Fruit fly (Drosophila melanogaster) S2 (cell line): Measurements from ENCODE around the gene Vha100-1.

ENCODE experiments used
- CG8478 ChIP-seq: fragments of >200 bp; optimal IDR thresholded peaks from 2 replicates; lab custom pipeline; 2018
- CTCF ChIP-seq, 2 experiments: fragments of >200 bp; optimal IDR thresholded peaks; 2 replicates each; lab custom pipeline; 2018

- TF ChIP-seq CTCF (optimal IDR thresholded peaks at IDR 0.05; lab: Kevin White, UChicago) = no peak
- no peak for TF ChIP-seq CG8478 (lab: Kevin White, UChicago)
Measured at dm6 chr3R:29138407-29138806, 7.4 kb downstream of the Vha100-1 start, which contains the start of the genes Alg13 and superdeath.
